3 fruit fly cellular contexts compared by ENCODE assay signal in genomic region chr3L:19172192-19172824, dm6.
TF ChIP-seq lines count a peak whose summit lies in the region.

No protein-coding gene starts in this region.

TF ChIP-seq in whole organism, embryonic, 481 proteins besides CTCF, POLR2A, EP300 and RAD21 (continued from another document and continues in another):
- peak; percentile 53 for TF ChIP-seq lbe (GFP tag; optimal IDR thresholded peaks at IDR 0.05; lab: Kevin White, UChicago)
- TF ChIP-seq stc (GFP tag; IDR thresholded peaks at IDR 0.05; lab: Robert Waterston, UW), result 0 out of 2 replicates have a peak, but pooled peaks have one; percentile 5
- TF ChIP-seq CG10543 (GFP tag; optimal IDR thresholded peaks at IDR 0.05; lab: Kevin White, UChicago), result no peak
- TF ChIP-seq ind (GFP tag; optimal IDR thresholded peaks at IDR 0.05; lab: Kevin White, UChicago), result no peak
- TF ChIP-seq Neu2 (GFP tag; optimal IDR thresholded peaks at IDR 0.05; lab: Kevin White, UChicago; ENCODE audit: borderline replicate concordance), result no peak
- no peak for TF ChIP-seq CG12219 (GFP tag; optimal IDR thresholded peaks at IDR 0.05; lab: Kevin White, UChicago)
- no peak for TF ChIP-seq CG1832 (GFP tag; optimal IDR thresholded peaks at IDR 0.05; lab: Kevin White, UChicago)
- no peak for TF ChIP-seq NC2β (GFP tag; optimal IDR thresholded peaks at IDR 0.05; lab: Kevin White, UChicago)
- no peak for TF ChIP-seq amos (GFP tag; IDR thresholded peaks at IDR 0.05; lab: Robert Waterston, UW; ENCODE audit: partially characterized antibody)
- TF ChIP-seq CG10462 (GFP tag; optimal IDR thresholded peaks at IDR 0.05; lab: Kevin White, UChicago), result no peak
- no peak for TF ChIP-seq lmd (GFP tag; IDR thresholded peaks at IDR 0.05; lab: Robert Waterston, UW)
- TF ChIP-seq z (GFP tag; IDR thresholded peaks at IDR 0.05; lab: Robert Waterston, UW), result 0 out of 3 replicates have a peak, but pooled peaks have one; percentile 41
- TF ChIP-seq nerfin-1 (tag; optimal IDR thresholded peaks at IDR 0.05; lab: Kevin White, UChicago), result no peak
- no peak for TF ChIP-seq ro (GFP tag; IDR thresholded peaks at IDR 0.05; lab: Robert Waterston, UW)
- TF ChIP-seq dmrt11E (tag; optimal IDR thresholded peaks at IDR 0.05; lab: Kevin White, UChicago), result peak; percentile 15
- no peak for TF ChIP-seq CG34422 (GFP tag; IDR thresholded peaks at IDR 0.05; lab: Robert Waterston, UW)
- no peak for TF ChIP-seq Dfd (GFP tag; optimal IDR thresholded peaks at IDR 0.05; lab: Kevin White, UChicago)
- no peak for TF ChIP-seq eve (GFP tag; optimal IDR thresholded peaks at IDR 0.05; lab: Kevin White, UChicago)
- no peak for TF ChIP-seq mirr (GFP tag; optimal IDR thresholded peaks at IDR 0.05; lab: Kevin White, UChicago)
- no peak for TF ChIP-seq CG10321 (GFP tag; IDR thresholded peaks at IDR 0.05; lab: Robert Waterston, UW)
- TF ChIP-seq Ssrp (tag; optimal IDR thresholded peaks at IDR 0.05; lab: Kevin White, UChicago), result peak; percentile 4
- TF ChIP-seq CG10209 (GFP tag; optimal IDR thresholded peaks at IDR 0.05; lab: Kevin White, UChicago), result no peak
- no peak for TF ChIP-seq E2f2 (GFP tag; IDR thresholded peaks at IDR 0.05; lab: Robert Waterston, UW)
- TF ChIP-seq sens (GFP tag; lab: Kevin White, UChicago), result peak; percentile 22
- TF ChIP-seq CG8478 (optimal IDR thresholded peaks at IDR 0.05; lab: Kevin White, UChicago), result no peak
- TF ChIP-seq Dip2 (GFP tag; IDR thresholded peaks at IDR 0.05; lab: Robert Waterston, UW), result no peak
- TF ChIP-seq maf-S (GFP tag; optimal IDR thresholded peaks at IDR 0.05; lab: Kevin White, UChicago), result no peak
- TF ChIP-seq twi (tag; optimal IDR thresholded peaks at IDR 0.05; lab: Kevin White, UChicago), result no peak
- peak; percentile 93 for TF ChIP-seq crol (GFP tag; IDR thresholded peaks at IDR 0.05; lab: Robert Waterston, UW)
- no peak for TF ChIP-seq CG17359 (tag; optimal IDR thresholded peaks at IDR 0.05; lab: Kevin White, UChicago)
- TF ChIP-seq crp (GFP tag; optimal IDR thresholded peaks at IDR 0.05; lab: Kevin White, UChicago), result no peak
- TF ChIP-seq Adf1 (GFP tag; IDR thresholded peaks at IDR 0.05; lab: Robert Waterston, UW), result no peak
- TF ChIP-seq usp (GFP tag; optimal IDR thresholded peaks at IDR 0.05; lab: Kevin White, UChicago), result no peak
- 0 out of 2 replicates have a peak, but pooled peaks have one; percentile 19 for TF ChIP-seq CG16779 (GFP tag; IDR thresholded peaks at IDR 0.05; lab: Robert Waterston, UW)
- no peak for TF ChIP-seq Aef1 (GFP tag; IDR thresholded peaks at IDR 0.05; lab: Robert Waterston, UW)
- TF ChIP-seq sisA (GFP tag; IDR thresholded peaks at IDR 0.05; lab: Robert Waterston, UW), result no peak
- TF ChIP-seq CG31388 (GFP tag; optimal IDR thresholded peaks at IDR 0.05; lab: Kevin White, UChicago), result no peak
- no peak for TF ChIP-seq schlank (tag; optimal IDR thresholded peaks at IDR 0.05; lab: Kevin White, UChicago)
- TF ChIP-seq ato (GFP tag; IDR thresholded peaks at IDR 0.05; lab: Robert Waterston, UW; ENCODE audit: partially characterized antibody), result no peak
- TF ChIP-seq HLH54F (GFP tag; optimal IDR thresholded peaks at IDR 0.05; lab: Kevin White, UChicago), result no peak
- no peak for TF ChIP-seq CG5245 (GFP tag; optimal IDR thresholded peaks at IDR 0.05; lab: Kevin White, UChicago)
- TF ChIP-seq CG30403 (GFP tag; optimal IDR thresholded peaks at IDR 0.05; lab: Kevin White, UChicago), result no peak
- TF ChIP-seq kah (GFP tag; optimal IDR thresholded peaks at IDR 0.05; lab: Kevin White, UChicago), result no peak
- no peak for TF ChIP-seq salm (tag; optimal IDR thresholded peaks at IDR 0.05; lab: Kevin White, UChicago)
- no peak for TF ChIP-seq chif (GFP tag; optimal IDR thresholded peaks at IDR 0.05; lab: Kevin White, UChicago)
- TF ChIP-seq CG32772 (GFP tag; IDR thresholded peaks at IDR 0.05; lab: Robert Waterston, UW), result no peak

TF ChIP-seq in whole organism, prepupa, 60 proteins besides CTCF, POLR2A, EP300 and RAD21 (continued from another document):
- TF ChIP-seq CG8319 (GFP tag; optimal IDR thresholded peaks at IDR 0.05; lab: Kevin White, UChicago), result peak; percentile 66
- TF ChIP-seq Hr39 (GFP tag; optimal IDR thresholded peaks at IDR 0.05; lab: Kevin White, UChicago), result peak; percentile 86
- TF ChIP-seq CG16779 (tag; optimal IDR thresholded peaks at IDR 0.05; lab: Kevin White, UChicago), result peak; percentile 33
- TF ChIP-seq dsx (GFP tag; optimal IDR thresholded peaks at IDR 0.05; lab: Kevin White, UChicago; ENCODE audit: poor library complexity, severe bottlenecking), result peak; percentile 89
- TF ChIP-seq Blimp-1 (GFP tag; optimal IDR thresholded peaks at IDR 0.05; lab: Kevin White, UChicago), result peak; percentile 47
- peak; percentile 86 for TF ChIP-seq CG1621 (tag; optimal IDR thresholded peaks at IDR 0.05; lab: Kevin White, UChicago)
- peak; percentile 86 for TF ChIP-seq CG6808 (GFP tag; optimal IDR thresholded peaks at IDR 0.05; lab: Kevin White, UChicago)
- peak; percentile 84 for TF ChIP-seq Smox (GFP tag; optimal IDR thresholded peaks at IDR 0.05; lab: Kevin White, UChicago)
- TF ChIP-seq CG6163 (GFP tag; IDR thresholded peaks at IDR 0.05; lab: Robert Waterston, UW), result no peak; the same call in 2 of the 3 replicates
- TF ChIP-seq CG6276 (GFP tag; optimal IDR thresholded peaks at IDR 0.05; lab: Kevin White, UChicago), result peak; percentile 55
- peak; percentile 85 for TF ChIP-seq CG31627 (GFP tag; optimal IDR thresholded peaks at IDR 0.05; lab: Kevin White, UChicago)
- peak; percentile 83 for TF ChIP-seq pdm3 (GFP tag; optimal IDR thresholded peaks at IDR 0.05; lab: Kevin White, UChicago)
- TF ChIP-seq lz (GFP tag; optimal IDR thresholded peaks at IDR 0.05; lab: Kevin White, UChicago), result peak; percentile 90
- TF ChIP-seq Gug (GFP tag; IDR thresholded peaks at IDR 0.05; lab: Robert Waterston, UW), result peak; percentile 55
- peak; percentile 43 to 81 for TF ChIP-seq ss (GFP tag; optimal IDR thresholded peaks at IDR 0.05; lab: Kevin White, UChicago)
- TF ChIP-seq fd85E (GFP tag; optimal IDR thresholded peaks at IDR 0.05; lab: Kevin White, UChicago), result no peak
- TF ChIP-seq OdsH (GFP tag; optimal IDR thresholded peaks at IDR 0.05; lab: Kevin White, UChicago), result peak; percentile 79
- TF ChIP-seq CG8632 (GFP tag; optimal IDR thresholded peaks at IDR 0.05; lab: Kevin White, UChicago), result peak; percentile 75
- TF ChIP-seq spab (GFP tag; optimal IDR thresholded peaks at IDR 0.05; lab: Kevin White, UChicago), result peak; percentile 87
- peak; percentile 98 for TF ChIP-seq Eip78C (GFP tag; lab: Kevin White, UChicago)
- peak; percentile 53 for TF ChIP-seq vri (GFP tag; optimal IDR thresholded peaks at IDR 0.05; lab: Kevin White, UChicago)
- TF ChIP-seq CG4318 (GFP tag; optimal IDR thresholded peaks at IDR 0.05; lab: Kevin White, UChicago), result peak; percentile 59
- TF ChIP-seq CG32006 (GFP tag; optimal IDR thresholded peaks at IDR 0.05; lab: Kevin White, UChicago), result peak; percentile 76
- peak; percentile 74 for TF ChIP-seq CG34406 (GFP tag; optimal IDR thresholded peaks at IDR 0.05; lab: Kevin White, UChicago)
- TF ChIP-seq cyc (GFP tag; optimal IDR thresholded peaks at IDR 0.05; lab: Kevin White, UChicago), result peak; percentile 84
- TF ChIP-seq CG10669 (GFP tag; optimal IDR thresholded peaks at IDR 0.05; lab: Kevin White, UChicago), result peak; percentile 92
- peak; percentile 71 for TF ChIP-seq CG8119 (GFP tag; IDR thresholded peaks at IDR 0.05; lab: Robert Waterston, UW)
- peak; percentile 90 for TF ChIP-seq CG3032 (tag; optimal IDR thresholded peaks at IDR 0.05; lab: Kevin White, UChicago)
- 0 out of 2 replicates have a peak, but pooled peaks have one; percentile 34 for TF ChIP-seq CG15336 (GFP tag; IDR thresholded peaks at IDR 0.05; lab: Robert Waterston, UW)
- TF ChIP-seq esn (GFP tag; optimal IDR thresholded peaks at IDR 0.05; lab: Kevin White, UChicago), result peak; percentile 90
- peak; percentile 62 for TF ChIP-seq CG7368 (GFP tag; optimal IDR thresholded peaks at IDR 0.05; lab: Kevin White, UChicago)
- peak; percentile 67 for TF ChIP-seq CG6854 (GFP tag; optimal IDR thresholded peaks at IDR 0.05; lab: Kevin White, UChicago)
- peak; percentile 84 for TF ChIP-seq CG3919 (GFP tag; optimal IDR thresholded peaks at IDR 0.05; lab: Kevin White, UChicago)
- peak; percentile 80 for TF ChIP-seq achi (GFP tag; optimal IDR thresholded peaks at IDR 0.05; lab: Kevin White, UChicago)
- peak; percentile 95 for TF ChIP-seq svp (GFP tag; lab: Kevin White, UChicago)
- peak; percentile 91 for TF ChIP-seq fd59A (GFP tag; optimal IDR thresholded peaks at IDR 0.05; lab: Kevin White, UChicago)
- peak; percentile 90 for TF ChIP-seq Met (GFP tag; optimal IDR thresholded peaks at IDR 0.05; lab: Kevin White, UChicago)
- TF ChIP-seq dac (GFP tag; optimal IDR thresholded peaks at IDR 0.05; lab: Kevin White, UChicago), result peak; percentile 11
TF ChIP-seq in whole organism, prepupa: peak in this region for 55.

TF ChIP-seq in whole organism, wandering third instar larva, 38 proteins besides CTCF, POLR2A, EP300 and RAD21 (continued from another document):
- no peak for TF ChIP-seq pan (optimal IDR thresholded peaks at IDR 0.05; lab: Kevin White, UChicago)
- peak; percentile 78 for TF ChIP-seq dmrt93B (GFP tag; optimal IDR thresholded peaks at IDR 0.05; lab: Kevin White, UChicago)
- TF ChIP-seq tai (GFP tag; optimal IDR thresholded peaks at IDR 0.05; lab: Kevin White, UChicago), result peak; percentile 79
- TF ChIP-seq Rel (GFP tag; optimal IDR thresholded peaks at IDR 0.05; lab: Kevin White, UChicago), result no peak
- no peak for TF ChIP-seq Rel (tag; optimal IDR thresholded peaks at IDR 0.05; lab: Kevin White, UChicago)
- peak; percentile 81 for TF ChIP-seq fru (GFP tag; optimal IDR thresholded peaks at IDR 0.05; lab: Kevin White, UChicago)
- peak; percentile 85 for TF ChIP-seq Sp1 (GFP tag; optimal IDR thresholded peaks at IDR 0.05; lab: Kevin White, UChicago)
- TF ChIP-seq woc (GFP tag; optimal IDR thresholded peaks at IDR 0.05; lab: Kevin White, UChicago), result peak; percentile 93
- TF ChIP-seq Myc (optimal IDR thresholded peaks at IDR 0.05; lab: Kevin White, UChicago), result no peak
